Fruit fly (Drosophila melanogaster) whole organism: ENCODE results near the gene TotF.

ENCODE experiments used
- CG8478 ChIP-seq: fragments of >200 bp; optimal IDR thresholded peaks from 2 replicates; lab custom pipeline; 2018; ENCODE audit warnings: inconsistent platforms
- Dll ChIP-seq: fragments of >200 bp; optimal IDR thresholded peaks from 2 replicates; lab custom pipeline; 2017
- EcR ChIP-seq, 2 experiments: fragments of >200 bp; optimal IDR thresholded peaks; 2 replicates each; lab custom pipeline; 2017; ENCODE audit warnings: missing biosample characterization in 2 of 2, missing genetic modification characterization in 2 of 2, missing genetic modification reagents in 2 of 2
- pan ChIP-seq: fragments of >200 bp; optimal IDR thresholded peaks from 2 replicates; lab custom pipeline; 2017
- psq ChIP-seq: fragments of >200 bp; optimal IDR thresholded peaks from 2 replicates; lab custom pipeline; 2017
- usp ChIP-seq: fragments of >200 bp; optimal IDR thresholded peaks from 2 replicates; lab custom pipeline; 2017; ENCODE audit warnings: missing biosample characterization, missing genetic modification characterization, mixed read lengths

DNA sequence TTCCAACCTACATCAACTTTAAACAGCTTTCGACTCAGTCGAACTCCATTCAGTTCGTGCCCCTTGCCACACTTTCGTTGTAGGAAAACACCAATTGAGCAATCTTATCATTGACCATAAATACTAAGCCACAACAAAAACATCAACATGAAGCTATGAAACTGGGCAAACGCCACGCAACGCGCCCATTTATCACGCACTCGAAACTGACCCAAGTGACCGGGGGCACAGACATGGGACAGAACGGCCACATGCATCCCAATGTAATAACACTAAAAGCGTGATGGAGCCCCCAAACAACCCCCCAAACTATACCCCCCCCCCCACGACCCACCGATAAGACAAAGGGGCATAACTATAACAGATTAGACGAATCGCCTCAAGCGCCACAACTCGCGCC lies 20.3 kb upstream of the TotF start:
- TF ChIP-seq EcR (GFP tag; optimal IDR thresholded peaks at IDR 0.05; lab: Kevin White, UChicago) (no peak), pan (no peak), Dll (lab: Kevin White, UChicago) (no peak), psq (lab: Kevin White, UChicago) (no peak), CG8478 (lab: Kevin White, UChicago) (no peak), usp (GFP tag; lab: Kevin White, UChicago) (no peak)
